Worm (Caenorhabditis elegans): ENCODE measurements around the gene Y41D4A.3.

DNA sequence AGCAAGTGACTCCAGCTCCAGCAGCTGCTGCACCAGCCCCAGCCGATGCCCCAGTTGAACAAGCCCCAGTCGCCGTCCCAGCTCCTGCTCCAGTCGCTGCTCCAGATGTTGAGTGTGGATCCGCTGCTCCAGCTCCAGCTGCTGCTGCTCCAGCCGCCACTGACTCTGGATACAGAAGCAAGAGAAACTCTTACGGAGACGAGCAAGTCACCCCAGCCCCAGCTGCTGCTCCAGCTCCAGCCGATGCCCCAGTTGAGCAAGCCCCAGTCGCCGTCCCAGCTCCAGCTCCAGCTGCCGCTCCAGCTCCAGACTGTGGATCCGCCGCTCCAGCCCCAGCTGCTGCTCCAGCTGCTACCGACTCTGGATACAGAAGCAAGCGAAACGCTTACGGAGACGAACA lies 32.0 kb upstream of the Y41D4A.3 start:
- TF ChIP-seq B0310.2 (tag; optimal IDR thresholded peaks at IDR 0.05) (no peak), scrt-1 (GFP tag; IDR thresholded peaks at IDR 0.05) (no peak), flt-1 (GFP tag; IDR thresholded peaks at IDR 0.05) (peak; percentile 43; the same call in 1 of the 2 replicates), ceh-36 (tag; optimal IDR thresholded peaks at IDR 0.05) (no peak), ama-1 (optimal IDR thresholded peaks at IDR 0.05) (no peak)
